Worm (Caenorhabditis elegans) whole organism, young adult: ENCODE data around the gene F49C12.1.
A peak's percentile ranks its signal among the peaks of the same experiment; 100 is the strongest.

Source experiments
- F49E8.2 ChIP-seq: sonication (generic microtip); optimal IDR thresholded peaks from 3 replicates; lab custom pipeline; 2017; ENCODE audit warnings: missing genetic modification characterization, mild to moderate bottlenecking, missing compliant biosample characterization, antibody characterized with exemption, moderate library complexity; ENCODE audit not compliant: insufficient read depth
- ama-1 ChIP-seq, 3 experiments: fragments of 150-350 bp in 1 of 3; sonication (generic microtip) in 2 of 3; optimal IDR thresholded peaks; 2 replicates each; lab custom pipeline; 2014 to 2018; ENCODE audit warnings: missing biosample characterization in 2 of 3, missing genetic modification characterization in 2 of 3, missing genetic modification reagents in 2 of 3
- aptf-3 ChIP-seq: fragments of 200-800 bp; sonication (Bioruptor generic); IDR thresholded peaks from 2 replicates; pipeline ENCODE4 v1.3.6; 2022; ENCODE audit warnings: missing genetic modification characterization, missing compliant biosample characterization
- dox-1 ChIP-seq: fragments of 200-800 bp; sonication (Bioruptor generic); IDR thresholded peaks from 2 replicates; pipeline ENCODE4 v1.3.6; 2022; ENCODE audit warnings: missing genetic modification reagents, missing genetic modification characterization, missing compliant biosample characterization
- egl-18 ChIP-seq: fragments of 200-800 bp; sonication (Bioruptor generic); IDR thresholded peaks from 2 replicates; pipeline ENCODE4 v1.3.6; 2022; ENCODE audit warnings: missing genetic modification reagents, missing genetic modification characterization, missing compliant biosample characterization
- egl-44 ChIP-seq: fragments of 200-800 bp; sonication (Bioruptor generic); IDR thresholded peaks from 2 replicates; pipeline ENCODE4 v1.3.6; 2022; ENCODE audit warnings: missing genetic modification reagents, missing genetic modification characterization, missing compliant biosample characterization
- nhr-90 ChIP-seq: sonication (generic microtip); optimal IDR thresholded peaks from 2 replicates; lab custom pipeline; 2016; ENCODE audit warnings: missing genotype, mild to moderate bottlenecking, missing genetic modification characterization, missing compliant biosample characterization
- pha-4 ChIP-seq: fragments of 150-350 bp; sonication (generic microtip); optimal IDR thresholded peaks from 2 replicates; lab custom pipeline; 2014; ENCODE audit warnings: missing biosample characterization, missing genetic modification reagents, missing genetic modification characterization
- sea-2 ChIP-seq: fragments of 200-800 bp; sonication (Bioruptor generic); IDR thresholded peaks from 2 replicates; pipeline ENCODE4 v1.3.6; 2022; ENCODE audit warnings: missing genetic modification characterization, missing compliant biosample characterization
- tlf-1 ChIP-seq: fragments of 200-800 bp; sonication (Bioruptor generic); optimal IDR thresholded peaks from 2 replicates; lab custom pipeline; 2018; ENCODE audit warnings: mild to moderate bottlenecking, missing genetic modification characterization, missing compliant biosample characterization

- TF ChIP-seq pha-4 (tag; lab: Kevin White, UChicago): no peak
- TF ChIP-seq F49E8.2 (tag; lab: Kevin White, UChicago): no peak
- peak; percentile 76 for TF ChIP-seq dox-1 (GFP tag; lab: Robert Waterston, UW)
- TF ChIP-seq sea-2: no peak
- no peak for TF ChIP-seq aptf-3 (GFP tag; lab: Robert Waterston, UW)
- no peak for TF ChIP-seq egl-44 (GFP tag; lab: Robert Waterston, UW)
- TF ChIP-seq egl-18 (GFP tag; lab: Robert Waterston, UW): no peak
- TF ChIP-seq nhr-90 (tag; lab: Kevin White, UChicago): no peak
- TF ChIP-seq tlf-1 (GFP tag; lab: Kevin White, UChicago): no peak
- no peak for TF ChIP-seq ama-1 (optimal IDR thresholded peaks at IDR 0.05; lab: Kevin White, UChicago)
- peak in 1 of 2 experiments; percentile 30 for TF ChIP-seq ama-1 (GFP tag; optimal IDR thresholded peaks at IDR 0.05; lab: Kevin White, UChicago)
Measured at ce11 chrIV:9333007-9333406, 36.9 kb upstream of the F49C12.1 start.
